Fruit fly (Drosophila melanogaster): ENCODE measurements around the gene CG16781.

The CG16781 gene

DNA sequence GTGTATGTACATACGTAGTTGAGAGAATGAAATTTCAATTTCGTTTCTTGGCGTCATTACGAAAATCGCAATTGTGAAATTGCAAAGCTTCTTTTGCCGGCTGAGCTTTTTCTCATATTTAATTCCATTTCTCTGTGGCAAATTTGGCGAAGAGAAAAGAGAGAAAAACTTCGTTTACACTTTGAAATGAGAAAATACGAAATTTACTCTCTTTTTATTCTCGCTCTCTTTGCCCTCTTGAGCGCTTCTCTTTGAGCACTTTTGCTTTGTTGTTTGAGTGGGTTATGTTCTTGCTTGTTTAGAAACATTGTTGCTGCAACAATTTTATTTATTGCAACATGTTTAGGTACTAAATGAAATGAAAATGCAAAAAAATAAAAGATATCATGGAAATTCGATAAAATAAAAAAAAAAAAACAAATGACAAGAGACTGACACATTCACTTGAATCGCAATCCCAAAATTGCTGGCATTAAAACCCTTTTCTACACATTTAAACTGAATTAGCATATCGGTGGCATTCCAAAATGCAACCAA lies 12.5 kb downstream of the CG16781 start (continued):
- TF ChIP-seq zen2 (GFP tag; IDR thresholded peaks at IDR 0.05; ENCODE audit: partially characterized antibody) (peak; percentile 56; the same call in 1 of the 3 replicates), CG4820 (GFP tag; optimal IDR thresholded peaks at IDR 0.05) (no peak), Oaz (GFP tag; IDR thresholded peaks at IDR 0.05) (no peak), Hey (tag; optimal IDR thresholded peaks at IDR 0.05) (no peak), CG34224 (GFP tag; IDR thresholded peaks at IDR 0.05; ENCODE audit: partially characterized antibody) (peak; percentile 60), croc (GFP tag; conservative IDR thresholded peaks at IDR 0.05) (no peak), CG7963 (GFP tag; IDR thresholded peaks at IDR 0.05; ENCODE audit: partially characterized antibody) (no peak), CG31388 (GFP tag; optimal IDR thresholded peaks at IDR 0.05) (no peak), Dek (tag; optimal IDR thresholded peaks at IDR 0.05) (no peak), pfk (GFP tag; optimal IDR thresholded peaks at IDR 0.05) (no peak), ind (GFP tag; optimal IDR thresholded peaks at IDR 0.05) (no peak), eyg (GFP tag; optimal IDR thresholded peaks at IDR 0.05) (no peak), CG2199 (GFP tag; IDR thresholded peaks at IDR 0.05) (no peak), CG6765 (GFP tag; optimal IDR thresholded peaks at IDR 0.05) (no peak), NFAT (GFP tag; IDR thresholded peaks at IDR 0.05) (no peak), CG4328 (GFP tag; optimal IDR thresholded peaks at IDR 0.05) (no peak), CG2116 (GFP tag; optimal IDR thresholded peaks at IDR 0.05) (no peak), Xbp1 (GFP tag; optimal IDR thresholded peaks at IDR 0.05) (no peak), NK7.1 (GFP tag; optimal IDR thresholded peaks at IDR 0.05) (no peak), hkb (optimal IDR thresholded peaks at IDR 0.05) (no peak), hkb (GFP tag; IDR thresholded peaks at IDR 0.05) (no peak), Camta (GFP tag; optimal IDR thresholded peaks at IDR 0.05) (no peak), chif (GFP tag; optimal IDR thresholded peaks at IDR 0.05) (no peak), CG1024 (GFP tag; IDR thresholded peaks at IDR 0.05) (no peak), slbo (GFP tag; IDR thresholded peaks at IDR 0.05) (no peak), Mes4 (GFP tag; optimal IDR thresholded peaks at IDR 0.05) (no peak), da (GFP tag; optimal IDR thresholded peaks at IDR 0.05) (no peak), CG7271 (tag; optimal IDR thresholded peaks at IDR 0.05) (no peak), CG9437 (GFP tag; optimal IDR thresholded peaks at IDR 0.05) (no peak), CG17186 (GFP tag; optimal IDR thresholded peaks at IDR 0.05) (no peak), CG7786 (GFP tag; optimal IDR thresholded peaks at IDR 0.05) (no peak), CG17802 (tag; optimal IDR thresholded peaks at IDR 0.05) (no peak), fd64A (GFP tag; optimal IDR thresholded peaks at IDR 0.05) (no peak), CG12299 (tag; optimal IDR thresholded peaks at IDR 0.05) (no peak), dimm (GFP tag; IDR thresholded peaks at IDR 0.05) (no peak), otp (GFP tag; IDR thresholded peaks at IDR 0.05) (no peak), salm (tag; optimal IDR thresholded peaks at IDR 0.05) (no peak), kay (GFP tag; optimal IDR thresholded peaks at IDR 0.05) (no peak), Awh (GFP tag; IDR thresholded peaks at IDR 0.05) (no peak), aop (GFP tag; IDR thresholded peaks at IDR 0.05) (no peak), CG9876 (GFP tag; optimal IDR thresholded peaks at IDR 0.05) (no peak), slou (GFP tag; optimal IDR thresholded peaks at IDR 0.05) (no peak), PHDP (tag; optimal IDR thresholded peaks at IDR 0.05) (no peak), NC2α (GFP tag; optimal IDR thresholded peaks at IDR 0.05) (no peak), ems (GFP tag; optimal IDR thresholded peaks at IDR 0.05) (no peak), nom (GFP tag; optimal IDR thresholded peaks at IDR 0.05) (peak; percentile 4), Trl (optimal IDR thresholded peaks at IDR 0.05) (peak; percentile 87 to 96), Trl (GFP tag; optimal IDR thresholded peaks at IDR 0.05) (no peak), CG33213 (GFP tag; optimal IDR thresholded peaks at IDR 0.05) (no peak), CG13624 (GFP tag; optimal IDR thresholded peaks at IDR 0.05) (no peak), sim (GFP tag; IDR thresholded peaks at IDR 0.05) (no peak), CG13287 (GFP tag; IDR thresholded peaks at IDR 0.05; ENCODE audit: partially characterized antibody) (0 out of 2 replicates have a peak, but pooled peaks have one; percentile 22), Atf-2 (GFP tag; optimal IDR thresholded peaks at IDR 0.05) (no peak)
